Fruit fly (Drosophila melanogaster): ENCODE measurements around the gene CG8915.

CG8915 gene

DNA sequence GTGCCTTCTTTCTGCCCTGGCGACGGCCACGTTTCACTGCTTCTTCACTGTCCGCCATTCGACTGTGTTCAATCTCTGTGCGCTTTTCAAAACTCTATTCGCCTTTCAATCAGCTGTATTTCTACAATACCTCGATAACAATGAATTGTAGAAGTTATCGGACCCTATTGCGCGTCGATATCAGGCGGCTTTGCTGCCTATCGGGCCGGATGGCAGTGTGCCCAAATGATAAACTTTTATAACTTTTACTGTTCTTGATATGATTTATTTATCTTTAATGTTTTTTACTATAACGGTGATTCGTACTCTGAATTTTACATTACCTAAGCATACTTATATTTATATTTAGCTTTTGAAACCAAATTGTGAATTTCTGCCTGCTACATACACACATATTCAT lies at the start of gene CG8915 (continued):
- TF ChIP-seq Max (GFP tag; optimal IDR thresholded peaks at IDR 0.05): no peak
- TF ChIP-seq CG11398 (GFP tag; optimal IDR thresholded peaks at IDR 0.05): no peak
- no peak for TF ChIP-seq fd96Cb (tag; optimal IDR thresholded peaks at IDR 0.05)
- peak in 1 of 2 experiments; percentile 80 for TF ChIP-seq crp (GFP tag; optimal IDR thresholded peaks at IDR 0.05)
- TF ChIP-seq dpn (GFP tag; optimal IDR thresholded peaks at IDR 0.05): no peak
- peak; percentile 63 for TF ChIP-seq zen2 (GFP tag; IDR thresholded peaks at IDR 0.05; ENCODE audit: partially characterized antibody)
- TF ChIP-seq HmgZ (tag; optimal IDR thresholded peaks at IDR 0.05): no peak
- no peak for TF ChIP-seq CG18476 (GFP tag; optimal IDR thresholded peaks at IDR 0.05)
- TF ChIP-seq mam (GFP tag; optimal IDR thresholded peaks at IDR 0.05): no peak
- no peak for TF ChIP-seq Trl (optimal IDR thresholded peaks at IDR 0.05)
- TF ChIP-seq Trl (GFP tag; optimal IDR thresholded peaks at IDR 0.05): no peak
- TF ChIP-seq D (optimal IDR thresholded peaks at IDR 0.05): no peak
- TF ChIP-seq D (GFP tag; optimal IDR thresholded peaks at IDR 0.05): no peak
- TF ChIP-seq H2.0 (GFP tag; IDR thresholded peaks at IDR 0.05): no peak
- no peak for TF ChIP-seq CG7987 (GFP tag; optimal IDR thresholded peaks at IDR 0.05)
- TF ChIP-seq CG18011 (GFP tag; optimal IDR thresholded peaks at IDR 0.05): no peak
- no peak for TF ChIP-seq CG10321 (GFP tag; IDR thresholded peaks at IDR 0.05)
- TF ChIP-seq CG14441 (GFP tag; IDR thresholded peaks at IDR 0.05): no peak
- no peak for TF ChIP-seq zf30C (GFP tag; optimal IDR thresholded peaks at IDR 0.05)
- no peak for TF ChIP-seq ken (GFP tag; IDR thresholded peaks at IDR 0.05)
- TF ChIP-seq Hey (tag; optimal IDR thresholded peaks at IDR 0.05): no peak
- peak; percentile 69 for TF ChIP-seq MBD-R2 (GFP tag; IDR thresholded peaks at IDR 0.05)
- no peak for TF ChIP-seq scrt (GFP tag; optimal IDR thresholded peaks at IDR 0.05)
- TF ChIP-seq NfI (GFP tag; optimal IDR thresholded peaks at IDR 0.05): no peak
- no peak for TF ChIP-seq CG3407 (GFP tag; optimal IDR thresholded peaks at IDR 0.05)
- peak; percentile 9 for TF ChIP-seq Ets97D (GFP tag; optimal IDR thresholded peaks at IDR 0.05)
- no peak for TF ChIP-seq bowl (GFP tag; IDR thresholded peaks at IDR 0.05)
- TF ChIP-seq CG13287 (GFP tag; IDR thresholded peaks at IDR 0.05; ENCODE audit: partially characterized antibody): peak; percentile 75
- no peak for TF ChIP-seq cato (GFP tag; optimal IDR thresholded peaks at IDR 0.05; ENCODE audit: borderline replicate concordance)
- no peak for TF ChIP-seq CG34376 (GFP tag; optimal IDR thresholded peaks at IDR 0.05)
- no peak for TF ChIP-seq CG9817 (tag; optimal IDR thresholded peaks at IDR 0.05)
- TF ChIP-seq CG3163 (GFP tag; optimal IDR thresholded peaks at IDR 0.05): no peak
- no peak for TF ChIP-seq oc (tag; optimal IDR thresholded peaks at IDR 0.05)
- TF ChIP-seq z (GFP tag; IDR thresholded peaks at IDR 0.05): no peak
- TF ChIP-seq chif (GFP tag; optimal IDR thresholded peaks at IDR 0.05): no peak
- no peak for TF ChIP-seq pros (GFP tag; optimal IDR thresholded peaks at IDR 0.05)
- TF ChIP-seq dmrt11E (tag; optimal IDR thresholded peaks at IDR 0.05): no peak
- TF ChIP-seq CG32772 (GFP tag; IDR thresholded peaks at IDR 0.05): no peak
- no peak for TF ChIP-seq ftz-f1 (GFP tag; optimal IDR thresholded peaks at IDR 0.05)
- TF ChIP-seq sisA (GFP tag; IDR thresholded peaks at IDR 0.05): no peak
- peak; percentile 25 for TF ChIP-seq CG1603 (tag; optimal IDR thresholded peaks at IDR 0.05)
- TF ChIP-seq Xbp1 (GFP tag; optimal IDR thresholded peaks at IDR 0.05): no peak
- no peak for TF ChIP-seq Hr51 (GFP tag; optimal IDR thresholded peaks at IDR 0.05)
- TF ChIP-seq CG8944 (GFP tag; optimal IDR thresholded peaks at IDR 0.05): no peak
- no peak for TF ChIP-seq Dip3 (GFP tag; optimal IDR thresholded peaks at IDR 0.05)
- TF ChIP-seq Dbx (GFP tag; IDR thresholded peaks at IDR 0.05): no peak
- TF ChIP-seq Oli (tag; optimal IDR thresholded peaks at IDR 0.05): no peak
- TF ChIP-seq CG2712 (tag; optimal IDR thresholded peaks at IDR 0.05): peak; percentile 9
- TF ChIP-seq CG7372 (GFP tag; IDR thresholded peaks at IDR 0.05): no peak
- no peak for TF ChIP-seq CG10959 (GFP tag; IDR thresholded peaks at IDR 0.05)
- no peak for TF ChIP-seq cwo (GFP tag; optimal IDR thresholded peaks at IDR 0.05)
- no peak for TF ChIP-seq lab (GFP tag; optimal IDR thresholded peaks at IDR 0.05)
